Fruit fly (Drosophila melanogaster) whole organism, embryonic: Measurements from ENCODE around the gene CG42449.

ENCODE experiments used
- Abd-B ChIP-seq: fragments of 200-800 bp; sonication (Bioruptor generic); optimal IDR thresholded peaks from 2 replicates; lab custom pipeline; 2018; ENCODE audit warnings: missing biosample characterization, mild to moderate bottlenecking, missing genetic modification characterization, moderate library complexity
- CG10209 ChIP-seq: fragments of 200-800 bp; sonication (Bioruptor generic); optimal IDR thresholded peaks from 3 replicates; lab custom pipeline; 2017; ENCODE audit warnings: missing biosample characterization, mild to moderate bottlenecking, missing genetic modification characterization, missing genetic modification reagents
- CG10274 ChIP-seq: fragments of 200-800 bp; sonication (Bioruptor generic); optimal IDR thresholded peaks from 3 replicates; lab custom pipeline; 2017; ENCODE audit warnings: missing biosample characterization, mild to moderate bottlenecking, missing genetic modification characterization
- CG10543 ChIP-seq: fragments of 200-800 bp; sonication (Bioruptor generic); optimal IDR thresholded peaks from 3 replicates; lab custom pipeline; 2017; ENCODE audit warnings: missing biosample characterization, mild to moderate bottlenecking, missing genetic modification characterization, moderate library complexity
- CG11085 ChIP-seq: fragments of 200-800 bp; sonication (Bioruptor generic); IDR thresholded peaks from 2 replicates; pipeline ENCODE4 v1.3.6; 2022; ENCODE audit warnings: missing biosample characterization, missing genetic modification characterization
- CG12071 ChIP-seq: fragments of 200-800 bp; sonication (Bioruptor generic); optimal IDR thresholded peaks from 3 replicates; lab custom pipeline; 2018; ENCODE audit warnings: missing biosample characterization, mild to moderate bottlenecking, missing genetic modification characterization
- CG14014 ChIP-seq: fragments of 200-800 bp; sonication (Bioruptor generic); IDR thresholded peaks from 2 replicates; pipeline ENCODE4 v1.3.6; 2022; ENCODE audit warnings: missing biosample characterization, missing genetic modification characterization
- CG14667 ChIP-seq: fragments of 200-800 bp; sonication (Bioruptor generic); IDR thresholded peaks from 2 replicates; pipeline ENCODE4 v1.3.6; 2022; ENCODE audit warnings: missing biosample characterization, missing genetic modification characterization
- CG17385 ChIP-seq: fragments of 200-800 bp; sonication (Bioruptor generic); optimal IDR thresholded peaks from 3 replicates; lab custom pipeline; 2018; ENCODE audit warnings: missing biosample characterization, mild to moderate bottlenecking, missing genetic modification characterization
- CG18599 ChIP-seq: fragments of 200-800 bp; sonication (Bioruptor generic); optimal IDR thresholded peaks from 3 replicates; lab custom pipeline; 2017; ENCODE audit warnings: missing biosample characterization, missing genetic modification characterization, mild to moderate bottlenecking, moderate library complexity, missing genetic modification reagents
- CG2712 ChIP-seq: fragments of 200-800 bp; optimal IDR thresholded peaks from 3 replicates; lab custom pipeline; 2019; ENCODE audit warnings: missing biosample characterization, mild to moderate bottlenecking, missing genetic modification characterization, moderate library complexity
- CG2875 ChIP-seq: fragments of 200-800 bp; sonication (Bioruptor generic); optimal IDR thresholded peaks from 2 replicates; lab custom pipeline; 2017; ENCODE audit warnings: missing biosample characterization, mild to moderate bottlenecking, missing genetic modification characterization, missing genetic modification reagents
- CG30020 ChIP-seq: fragments of 200-800 bp; optimal IDR thresholded peaks from 2 replicates; lab custom pipeline; 2019; ENCODE audit warnings: missing biosample characterization, mild to moderate bottlenecking, missing genetic modification characterization, moderate library complexity
- CG32767 ChIP-seq: fragments of 200-800 bp; sonication (Bioruptor generic); IDR thresholded peaks from 2 replicates; pipeline ENCODE4 v1.3.6; 2022; ENCODE audit warnings: missing biosample characterization, missing genetic modification characterization
- CG3847 ChIP-seq: fragments of 200-800 bp; sonication (Bioruptor generic); IDR thresholded peaks from 2 replicates; pipeline ENCODE4 v1.3.6; 2022; ENCODE audit warnings: missing biosample characterization, missing genetic modification characterization
- CG3995 ChIP-seq: fragments of 200-800 bp; sonication (Bioruptor generic); optimal IDR thresholded peaks from 3 replicates; lab custom pipeline; 2016; ENCODE audit warnings: missing biosample characterization, missing genetic modification characterization
- CG4854 ChIP-seq: fragments of 200-800 bp; sonication (Bioruptor generic); optimal IDR thresholded peaks from 2 replicates; lab custom pipeline; 2016; ENCODE audit warnings: missing biosample characterization, missing genetic modification characterization, inconsistent platforms
- CG6254 ChIP-seq: fragments of 200-800 bp; sonication (Bioruptor generic); optimal IDR thresholded peaks from 3 replicates; lab custom pipeline; 2017; ENCODE audit warnings: mild to moderate bottlenecking, missing biosample characterization, missing genetic modification reagents, missing genetic modification characterization
- CG7928 ChIP-seq: fragments of 200-800 bp; sonication (Bioruptor generic); optimal IDR thresholded peaks from 2 replicates; lab custom pipeline; 2017; ENCODE audit warnings: missing biosample characterization, mild to moderate bottlenecking, missing genetic modification characterization
- CG8290 ChIP-seq, 3 experiments: fragments of 200-800 bp; sonication (Bioruptor generic); optimal IDR thresholded peaks; 2 replicates each; lab custom pipeline; 2016 to 2019; ENCODE audit warnings: missing biosample characterization in 3 of 3, missing genetic modification characterization in 3 of 3, mild to moderate bottlenecking in 2 of 3, moderate library complexity in 1 of 3
- CG9727 ChIP-seq: fragments of 200-800 bp; sonication (Bioruptor generic); optimal IDR thresholded peaks from 3 replicates; lab custom pipeline; 2017; ENCODE audit warnings: missing biosample characterization, mild to moderate bottlenecking, missing genetic modification characterization
- CTCF ChIP-seq: fragments of 200-800 bp; sonication (Bioruptor generic); optimal IDR thresholded peaks from 2 replicates; lab custom pipeline; 2017; ENCODE audit warnings: missing biosample characterization, mild to moderate bottlenecking, missing genetic modification characterization, moderate library complexity
- Chrac-16 ChIP-seq: fragments of 200-800 bp; sonication (Bioruptor generic); optimal IDR thresholded peaks from 3 replicates; lab custom pipeline; 2016; ENCODE audit warnings: missing biosample characterization, missing genetic modification characterization
- ERR ChIP-seq: fragments of 200-800 bp; sonication (Bioruptor generic); optimal IDR thresholded peaks from 2 replicates; lab custom pipeline; 2016; ENCODE audit warnings: missing biosample characterization, missing genetic modification characterization
- HHEX ChIP-seq: fragments of 200-800 bp; sonication (Bioruptor generic); optimal IDR thresholded peaks from 3 replicates; lab custom pipeline; 2017; ENCODE audit warnings: missing biosample characterization, mild to moderate bottlenecking, missing genetic modification characterization, missing genetic modification reagents
- Hr3 ChIP-seq: fragments of 200-800 bp; sonication (Bioruptor generic); optimal IDR thresholded peaks from 3 replicates; lab custom pipeline; 2016; ENCODE audit warnings: missing biosample characterization, missing genetic modification characterization
- Jarid2 ChIP-seq: fragments of 200-800 bp; sonication (Bioruptor generic); optimal IDR thresholded peaks from 3 replicates; lab custom pipeline; 2017; ENCODE audit warnings: mild to moderate bottlenecking, missing biosample characterization, missing genetic modification reagents, missing genetic modification characterization
- Meics ChIP-seq: fragments of 200-800 bp; sonication (Bioruptor generic); optimal IDR thresholded peaks from 2 replicates; lab custom pipeline; 2017; ENCODE audit warnings: missing biosample characterization, mild to moderate bottlenecking, missing genetic modification characterization
- Mrtf ChIP-seq: fragments of 200-800 bp; sonication (Bioruptor generic); IDR thresholded peaks from 3 replicates; pipeline ENCODE4 v1.3.6; 2022; ENCODE audit warnings: missing biosample characterization, missing genetic modification characterization
- Neu2 ChIP-seq: fragments of 200-800 bp; sonication (Bioruptor generic); optimal IDR thresholded peaks from 3 replicates; lab custom pipeline; 2016; ENCODE audit warnings: missing biosample characterization, missing genetic modification characterization, borderline replicate concordance
- Sin3A ChIP-seq: fragments of >200 bp; optimal IDR thresholded peaks from 2 replicates; lab custom pipeline; 2018
- ab ChIP-seq: fragments of 200-800 bp; sonication (Bioruptor generic); optimal IDR thresholded peaks from 2 replicates; lab custom pipeline; 2016; ENCODE audit warnings: missing biosample characterization, missing genetic modification characterization
- aop ChIP-seq: fragments of 200-800 bp; sonication (Bioruptor generic); IDR thresholded peaks from 2 replicates; pipeline ENCODE4 v1.3.6; 2022; ENCODE audit warnings: missing biosample characterization, missing genetic modification characterization
- cg ChIP-seq: fragments of 200-800 bp; sonication (Bioruptor generic); optimal IDR thresholded peaks from 3 replicates; lab custom pipeline; 2019; ENCODE audit warnings: missing biosample characterization, mild to moderate bottlenecking, missing genetic modification characterization, moderate library complexity
- chm ChIP-seq: fragments of 200-800 bp; sonication (Bioruptor generic); IDR thresholded peaks from 2 replicates; pipeline ENCODE4 v1.3.6; 2022; ENCODE audit warnings: missing biosample characterization, missing genetic modification characterization
- crp ChIP-seq, 2 experiments: fragments of 200-800 bp; sonication (Bioruptor generic); optimal IDR thresholded peaks; 2 replicates in 1 of 2; 3 replicates in 1 of 2; lab custom pipeline; 2017; ENCODE audit warnings: missing biosample characterization in 2 of 2, missing genetic modification characterization in 2 of 2, mild to moderate bottlenecking in 1 of 2, moderate library complexity in 1 of 2
- grau ChIP-seq: fragments of 200-800 bp; optimal IDR thresholded peaks from 3 replicates; lab custom pipeline; 2019; ENCODE audit warnings: missing biosample characterization, mild to moderate bottlenecking, missing genetic modification characterization, moderate library complexity
- kah ChIP-seq: fragments of 200-800 bp; sonication (Bioruptor generic); optimal IDR thresholded peaks from 2 replicates; lab custom pipeline; 2018; ENCODE audit warnings: missing biosample characterization, mild to moderate bottlenecking, missing genetic modification characterization
- luna ChIP-seq: fragments of 200-800 bp; sonication (Bioruptor generic); optimal IDR thresholded peaks from 2 replicates; lab custom pipeline; 2016; ENCODE audit warnings: missing biosample characterization, missing genetic modification characterization
- mam ChIP-seq: fragments of 200-800 bp; sonication (Bioruptor generic); optimal IDR thresholded peaks from 3 replicates; lab custom pipeline; 2016; ENCODE audit warnings: missing biosample characterization, missing genetic modification characterization
- phol ChIP-seq: fragments of 200-800 bp; sonication (Bioruptor generic); optimal IDR thresholded peaks from 3 replicates; lab custom pipeline; 2018; ENCODE audit warnings: missing biosample characterization, mild to moderate bottlenecking, missing genetic modification characterization, moderate library complexity
- slbo ChIP-seq: fragments of 200-800 bp; sonication (Bioruptor generic); IDR thresholded peaks from 2 replicates; pipeline ENCODE4 v1.3.6; 2022; ENCODE audit warnings: missing biosample characterization, missing genetic modification characterization
- sna ChIP-seq: fragments of 200-800 bp; sonication (Bioruptor generic); IDR thresholded peaks from 2 replicates; pipeline ENCODE4 v1.3.6; 2022; ENCODE audit warnings: missing biosample characterization, missing genetic modification characterization; ENCODE audit not compliant: partially characterized antibody
- sob ChIP-seq: fragments of 200-800 bp; sonication (Bioruptor generic); IDR thresholded peaks from 2 replicates; pipeline ENCODE4 v1.3.6; 2022; ENCODE audit warnings: missing biosample characterization, missing genetic modification characterization
- stwl ChIP-seq: fragments of 200-800 bp; sonication (Bioruptor generic); optimal IDR thresholded peaks from 3 replicates; lab custom pipeline; 2018; ENCODE audit warnings: missing biosample characterization, mild to moderate bottlenecking, missing genetic modification characterization, moderate library complexity
- tgo ChIP-seq: fragments of 200-800 bp; sonication (Bioruptor generic); IDR thresholded peaks from 3 replicates; pipeline ENCODE4 v1.3.6; 2022; ENCODE audit warnings: missing biosample characterization, missing genetic modification characterization
- tio ChIP-seq: fragments of 200-800 bp; sonication (Bioruptor generic); optimal IDR thresholded peaks from 2 replicates; lab custom pipeline; 2017; ENCODE audit warnings: missing biosample characterization, missing genetic modification characterization, inconsistent platforms
- trh ChIP-seq: fragments of 200-800 bp; sonication (Bioruptor generic); optimal IDR thresholded peaks from 2 replicates; lab custom pipeline; 2016; ENCODE audit warnings: missing biosample characterization, missing genetic modification characterization
- twi ChIP-seq: fragments of 200-800 bp; optimal IDR thresholded peaks from 2 replicates; lab custom pipeline; 2019; ENCODE audit warnings: missing biosample characterization, mild to moderate bottlenecking, missing genetic modification characterization, moderate library complexity
- zen ChIP-seq: fragments of 200-800 bp; sonication (Bioruptor generic); optimal IDR thresholded peaks from 3 replicates; lab custom pipeline; 2018; ENCODE audit warnings: missing biosample characterization, mild to moderate bottlenecking, missing genetic modification characterization, moderate library complexity

The CG42449 gene

DNA sequence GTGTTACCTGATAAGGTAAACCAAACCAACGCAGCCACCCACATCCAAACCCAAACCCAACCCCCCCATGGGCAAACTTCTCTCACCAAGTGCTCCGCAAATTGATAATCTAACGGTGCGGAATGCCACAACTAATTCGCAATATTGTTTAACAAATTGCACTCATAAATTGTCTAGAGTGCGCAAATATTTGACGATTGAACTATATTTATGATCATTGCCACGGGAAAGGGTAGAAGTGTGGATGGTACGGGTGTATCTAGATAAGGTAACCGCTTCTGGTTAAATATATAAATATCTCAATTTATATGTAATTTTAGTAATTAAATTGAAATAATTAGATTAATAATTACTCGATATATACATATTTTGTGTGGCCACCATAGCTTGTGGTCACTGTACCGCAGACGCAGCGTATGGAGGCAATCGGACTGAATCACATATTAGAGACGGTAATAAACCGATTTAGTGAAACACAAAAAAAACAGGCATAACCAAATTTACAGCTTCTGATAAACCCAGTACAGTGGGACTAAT lies 35.5 kb downstream of the CG42449 start (continued):
- TF ChIP-seq Meics (GFP tag; lab: Kevin White, UChicago) (peak; percentile 80), CG18599 (GFP tag; lab: Kevin White, UChicago) (peak; percentile 83), chm (GFP tag; lab: Robert Waterston, UW) (no peak; the same call in 1 of the 2 replicates), Abd-B (GFP tag; lab: Kevin White, UChicago) (no peak), sob (GFP tag; lab: Robert Waterston, UW) (peak; percentile 82), ab (GFP tag; lab: Kevin White, UChicago) (no peak), zen (tag; lab: Kevin White, UChicago) (no peak), CG8290 (GFP tag; optimal IDR thresholded peaks at IDR 0.05; lab: Kevin White, UChicago) (no peak), CG8290 (tag; optimal IDR thresholded peaks at IDR 0.05; lab: Kevin White, UChicago) (peak in 1 of 2 experiments; percentile 3), CG14014 (GFP tag; lab: Robert Waterston, UW) (peak; percentile 84), stwl (no peak), slbo (peak; percentile 88), trh (GFP tag; lab: Kevin White, UChicago) (no peak), tgo (GFP tag; lab: Robert Waterston, UW) (peak; percentile 69), CG4854 (GFP tag; lab: Kevin White, UChicago) (no peak), ERR (GFP tag; lab: Kevin White, UChicago) (no peak), CG12071 (GFP tag; lab: Kevin White, UChicago) (peak; percentile 22), sna (no peak), CG11085 (peak; percentile 52), Hr3 (GFP tag; lab: Kevin White, UChicago) (peak; percentile 9), luna (GFP tag; lab: Kevin White, UChicago) (no peak), kah (GFP tag; lab: Kevin White, UChicago) (peak; percentile 12), CG17385 (GFP tag; lab: Kevin White, UChicago) (peak; percentile 65), CG7928 (GFP tag; lab: Kevin White, UChicago) (peak; percentile 12), phol (peak; percentile 10), CG10274 (GFP tag; lab: Kevin White, UChicago) (peak; percentile 38), Mrtf (GFP tag; lab: Robert Waterston, UW) (0 out of 3 replicates have a peak, but pooled peaks have one; percentile 57), Chrac-16 (peak; percentile 37), CG6254 (GFP tag; lab: Kevin White, UChicago) (no peak), CG3995 (GFP tag; lab: Kevin White, UChicago) (no peak), CG10543 (GFP tag; lab: Kevin White, UChicago) (peak; percentile 72), twi (no peak), CG9727 (peak; percentile 59), CG2875 (GFP tag; lab: Kevin White, UChicago) (no peak), Sin3A (lab: Kevin White, UChicago) (no peak), CTCF (GFP tag; lab: Kevin White, UChicago) (no peak), CG14667 (peak; percentile 56), CG30020 (tag; lab: Kevin White, UChicago) (no peak), HHEX (peak; percentile 71), cg (no peak), CG32767 (GFP tag; lab: Robert Waterston, UW) (0 out of 2 replicates have a peak, but pooled peaks have one; percentile 17), tio (GFP tag; lab: Kevin White, UChicago) (peak; percentile 28), CG3847 (GFP tag; lab: Robert Waterston, UW) (peak; percentile 77), grau (tag; lab: Kevin White, UChicago) (peak; percentile 91), Jarid2 (GFP tag; lab: Kevin White, UChicago) (no peak), aop (GFP tag; lab: Robert Waterston, UW) (no peak), CG10209 (GFP tag; lab: Kevin White, UChicago) (peak; percentile 65), CG2712 (tag; lab: Kevin White, UChicago) (peak; percentile 56), mam (GFP tag; lab: Kevin White, UChicago) (no peak), crp (GFP tag; optimal IDR thresholded peaks at IDR 0.05; lab: Kevin White, UChicago) (no peak), Neu2 (GFP tag; lab: Kevin White, UChicago) (no peak)
